Fruit fly (Drosophila melanogaster): Measurements from ENCODE around the gene Ms.

Ms gene

DNA sequence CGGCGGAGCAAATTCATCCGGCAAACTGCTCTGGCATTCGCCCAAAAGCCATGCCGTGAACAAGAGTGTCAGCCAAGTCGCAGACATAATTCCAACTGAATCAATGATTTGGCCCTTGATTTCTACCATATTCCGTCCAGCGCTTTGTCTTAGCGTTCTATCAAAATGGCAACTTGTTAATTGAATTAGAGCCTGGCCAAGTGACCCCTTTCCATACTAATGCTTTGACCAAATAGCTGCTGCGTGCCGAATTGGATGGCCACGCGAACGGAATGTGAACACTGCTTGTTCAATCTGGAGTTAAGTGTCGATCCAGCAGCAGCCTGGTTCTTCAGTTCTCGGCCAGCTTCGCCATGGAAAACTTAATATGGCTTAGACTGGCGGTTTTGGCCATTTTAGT lies 48.9 kb downstream of the Ms start, which contains the start of the genes CG5768 and CG13615:
CG5768 (minus strand) TSS at position 101 of the 400 bp plus-strand sequence.
CG13615 (plus strand) TSS at position 280 of the 400 bp plus-strand sequence.
- TF ChIP-seq Ets96B (tag; optimal IDR thresholded peaks at IDR 0.05) (no peak), Gug (GFP tag; IDR thresholded peaks at IDR 0.05) (no peak), CG6854 (GFP tag; optimal IDR thresholded peaks at IDR 0.05) (no peak), CG1621 (tag; optimal IDR thresholded peaks at IDR 0.05) (no peak), CG4318 (GFP tag; optimal IDR thresholded peaks at IDR 0.05) (no peak), dsx (GFP tag; optimal IDR thresholded peaks at IDR 0.05; ENCODE audit: poor library complexity, severe bottlenecking) (no peak), Eip78C (GFP tag) (no peak), CG10669 (GFP tag; optimal IDR thresholded peaks at IDR 0.05) (no peak), achi (GFP tag; optimal IDR thresholded peaks at IDR 0.05) (no peak), CG15336 (GFP tag; IDR thresholded peaks at IDR 0.05) (no peak), acj6 (GFP tag; optimal IDR thresholded peaks at IDR 0.05) (no peak), ss (GFP tag; optimal IDR thresholded peaks at IDR 0.05) (no peak), cyc (GFP tag; optimal IDR thresholded peaks at IDR 0.05) (no peak), fd85E (GFP tag; optimal IDR thresholded peaks at IDR 0.05) (no peak), net (GFP tag; optimal IDR thresholded peaks at IDR 0.05) (no peak), CG11902 (GFP tag; optimal IDR thresholded peaks at IDR 0.05) (no peak), topi (GFP tag; optimal IDR thresholded peaks at IDR 0.05) (no peak), Sox102F (GFP tag; optimal IDR thresholded peaks at IDR 0.05) (no peak)

DNA sequence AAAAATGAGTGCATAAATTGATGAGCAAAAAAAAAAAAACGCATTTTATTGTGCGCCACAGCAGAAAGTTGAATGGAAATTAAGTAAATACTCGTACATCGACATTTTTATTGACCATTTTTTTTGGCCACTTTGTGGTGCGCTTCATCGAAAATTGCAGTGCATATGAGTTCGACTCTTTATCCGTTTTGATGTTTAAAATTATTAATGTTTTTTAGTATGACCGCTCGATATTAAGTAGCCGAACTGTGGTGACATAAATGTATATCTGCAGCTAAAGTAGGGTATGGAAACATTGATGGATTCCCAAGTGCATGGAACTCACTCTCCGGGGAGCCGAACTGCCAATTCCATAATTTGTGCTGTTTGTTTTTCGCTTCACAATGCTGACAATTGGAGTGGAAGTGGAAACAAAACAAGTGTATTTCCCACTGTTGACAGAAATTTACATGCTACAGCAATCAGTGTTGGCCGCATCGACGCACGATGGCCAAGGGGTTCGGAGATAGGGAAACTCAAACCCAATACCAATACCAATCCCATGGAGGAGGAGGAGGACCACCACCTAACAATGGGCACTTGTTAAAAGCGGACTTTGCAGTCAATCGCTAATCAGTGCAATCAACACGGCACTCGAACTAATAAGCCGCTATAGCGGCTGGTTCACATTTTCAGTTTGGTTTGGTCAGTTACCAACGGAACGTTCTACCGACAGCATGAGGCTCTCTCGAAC lies 51.0 kb downstream of the Ms start, which contains the start of gene CG13616:
CG13616 (plus strand) TSS at position 683 of the 733 bp plus-strand sequence.
- no peak for TF ChIP-seq fd59A (GFP tag; optimal IDR thresholded peaks at IDR 0.05)
- peak; percentile 19 for TF ChIP-seq CG34406 (GFP tag; optimal IDR thresholded peaks at IDR 0.05)
- no peak for TF ChIP-seq pdm3 (GFP tag; optimal IDR thresholded peaks at IDR 0.05)
- no peak for TF ChIP-seq Sox102F (GFP tag; optimal IDR thresholded peaks at IDR 0.05)
- no peak for TF ChIP-seq CG6163 (GFP tag; IDR thresholded peaks at IDR 0.05)
- TF ChIP-seq CG6808 (GFP tag; optimal IDR thresholded peaks at IDR 0.05), result no peak
- TF ChIP-seq CG7368 (GFP tag; optimal IDR thresholded peaks at IDR 0.05), result no peak
- no peak for TF ChIP-seq Lpt (GFP tag; optimal IDR thresholded peaks at IDR 0.05)
- no peak for TF ChIP-seq Gug (GFP tag; IDR thresholded peaks at IDR 0.05)
- peak; percentile 38 for TF ChIP-seq Hr39 (GFP tag; optimal IDR thresholded peaks at IDR 0.05)
- TF ChIP-seq CG3032 (tag; optimal IDR thresholded peaks at IDR 0.05), result no peak
- no peak for TF ChIP-seq Sox14 (GFP tag; optimal IDR thresholded peaks at IDR 0.05)
- TF ChIP-seq CG8119 (GFP tag; IDR thresholded peaks at IDR 0.05), result no peak
- no peak for TF ChIP-seq dsx (GFP tag; optimal IDR thresholded peaks at IDR 0.05; ENCODE audit: poor library complexity, severe bottlenecking)
- no peak for TF ChIP-seq CG6792 (GFP tag; optimal IDR thresholded peaks at IDR 0.05)
- TF ChIP-seq CG16779 (tag; optimal IDR thresholded peaks at IDR 0.05), result no peak
- TF ChIP-seq Ets21C (GFP tag; optimal IDR thresholded peaks at IDR 0.05), result no peak
- no peak for TF ChIP-seq CG8319 (GFP tag; optimal IDR thresholded peaks at IDR 0.05)
- no peak for TF ChIP-seq acj6 (GFP tag; optimal IDR thresholded peaks at IDR 0.05)
- TF ChIP-seq CG9139 (GFP tag; optimal IDR thresholded peaks at IDR 0.05), result no peak
- no peak for TF ChIP-seq Eip75B (GFP tag; optimal IDR thresholded peaks at IDR 0.05)
- peak; percentile 69 for TF ChIP-seq Eip78C (GFP tag)
- TF ChIP-seq CG1621 (tag; optimal IDR thresholded peaks at IDR 0.05), result no peak
- no peak for TF ChIP-seq salr (GFP tag; optimal IDR thresholded peaks at IDR 0.05)
- no peak for TF ChIP-seq Sox15 (GFP tag; optimal IDR thresholded peaks at IDR 0.05)
- no peak for TF ChIP-seq CG11762 (GFP tag; optimal IDR thresholded peaks at IDR 0.05; ENCODE audit: insufficient read depth)
- no peak for TF ChIP-seq Hr38 (GFP tag; optimal IDR thresholded peaks at IDR 0.05)
- no peak for TF ChIP-seq achi (GFP tag; optimal IDR thresholded peaks at IDR 0.05)
- no peak for TF ChIP-seq dac (GFP tag; optimal IDR thresholded peaks at IDR 0.05)
- peak; percentile 30 for TF ChIP-seq cyc (GFP tag; optimal IDR thresholded peaks at IDR 0.05)
- TF ChIP-seq Blimp-1 (GFP tag; optimal IDR thresholded peaks at IDR 0.05), result no peak
- no peak for TF ChIP-seq spab (GFP tag; optimal IDR thresholded peaks at IDR 0.05)
- TF ChIP-seq CG31627 (GFP tag; optimal IDR thresholded peaks at IDR 0.05), result peak; percentile 25
- no peak for TF ChIP-seq vri (GFP tag; optimal IDR thresholded peaks at IDR 0.05)
- peak; percentile 1 for TF ChIP-seq Met (GFP tag; optimal IDR thresholded peaks at IDR 0.05)
- no peak for TF ChIP-seq CG6276 (GFP tag; optimal IDR thresholded peaks at IDR 0.05)
- TF ChIP-seq OdsH (GFP tag; optimal IDR thresholded peaks at IDR 0.05), result no peak
- no peak for TF ChIP-seq lz (GFP tag; optimal IDR thresholded peaks at IDR 0.05)
- TF ChIP-seq fd85E (GFP tag; optimal IDR thresholded peaks at IDR 0.05), result no peak

All from whole organism, prepupa.